Fruit fly (Drosophila melanogaster): ENCODE measurements around the gene fz3.

DNA sequence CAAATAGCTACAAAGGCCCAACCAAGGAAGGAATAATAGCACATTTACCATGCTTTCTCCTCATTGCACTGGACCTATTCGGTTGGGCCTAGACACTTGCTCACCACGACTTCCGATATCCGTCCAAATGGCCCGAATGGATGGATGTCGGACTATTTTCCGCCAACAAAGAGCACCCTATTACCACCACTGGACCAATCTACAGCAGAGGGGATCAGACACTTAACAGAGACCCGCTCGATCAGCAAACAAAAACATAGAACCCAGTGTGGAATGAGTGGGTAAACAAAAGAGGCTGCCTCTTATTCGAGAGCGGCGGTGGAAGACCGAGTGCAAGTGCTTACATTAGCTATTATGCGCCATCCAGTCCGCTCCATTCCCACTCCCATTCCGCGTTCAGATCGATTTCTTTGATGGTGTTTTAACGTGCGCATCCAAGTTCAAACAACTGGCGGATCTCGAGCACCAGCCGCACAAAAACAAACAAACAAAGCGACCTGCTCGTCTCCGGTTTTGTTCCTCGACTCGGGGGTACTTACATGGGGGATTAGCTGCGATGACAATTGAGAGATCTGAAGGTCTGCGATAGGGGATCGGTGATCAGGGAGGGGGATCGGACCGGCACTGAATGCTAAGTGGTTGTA is 1.1 kb upstream of the fz3 start:
- no peak for TF ChIP-seq tj (GFP tag; optimal IDR thresholded peaks at IDR 0.05)
- no peak for TF ChIP-seq CG33017 (tag; optimal IDR thresholded peaks at IDR 0.05)
- TF ChIP-seq CG1620 (GFP tag; optimal IDR thresholded peaks at IDR 0.05), result no peak
